Fruit fly (Drosophila melanogaster): ENCODE data around the gene CG3916.

The CG3916 gene

dm6 chr3R:12232629-12233028 is 3.4 kb downstream of the CG3916 start, which contains the start of gene Pglym87:
TSS of gene Pglym87 (minus strand) at chr3R:12232729.
- no peak for TF ChIP-seq Clk (GFP tag; optimal IDR thresholded peaks at IDR 0.05)

dm6 chr3R:12234584-12234983 is 5.4 kb downstream of the CG3916 start, which contains the start of gene Cyp313a5:
TSS of gene Cyp313a5 (minus strand) at chr3R:12234684.
- TF ChIP-seq pad (GFP tag; optimal IDR thresholded peaks at IDR 0.05) (no peak), kay (GFP tag; ENCODE audit: borderline replicate concordance) (no peak), Crg-1 (GFP tag; optimal IDR thresholded peaks at IDR 0.05) (no peak), CG12768 (GFP tag; optimal IDR thresholded peaks at IDR 0.05) (no peak), CG5204 (GFP tag; optimal IDR thresholded peaks at IDR 0.05) (no peak), cic (GFP tag; optimal IDR thresholded peaks at IDR 0.05) (no peak), tj (GFP tag; optimal IDR thresholded peaks at IDR 0.05) (no peak), ovo (GFP tag; optimal IDR thresholded peaks at IDR 0.05) (no peak), Mnt (GFP tag; optimal IDR thresholded peaks at IDR 0.05) (no peak), Clk (GFP tag; optimal IDR thresholded peaks at IDR 0.05) (no peak), CG11617 (GFP tag; optimal IDR thresholded peaks at IDR 0.05) (no peak), CG7101 (tag; optimal IDR thresholded peaks at IDR 0.05) (no peak), CG7045 (GFP tag; optimal IDR thresholded peaks at IDR 0.05) (no peak), CG1620 (GFP tag; optimal IDR thresholded peaks at IDR 0.05) (no peak), CG14711 (tag; optimal IDR thresholded peaks at IDR 0.05) (no peak)

- no peak for TF ChIP-seq CG14711 (tag; optimal IDR thresholded peaks at IDR 0.05)
- no peak for TF ChIP-seq toe (GFP tag; optimal IDR thresholded peaks at IDR 0.05)
- no peak for TF ChIP-seq Crg-1 (GFP tag; optimal IDR thresholded peaks at IDR 0.05)
- no peak for TF ChIP-seq Mnt (GFP tag; optimal IDR thresholded peaks at IDR 0.05)
- TF ChIP-seq Clk (GFP tag; optimal IDR thresholded peaks at IDR 0.05), result no peak
- TF ChIP-seq CG11617 (GFP tag; optimal IDR thresholded peaks at IDR 0.05), result no peak
- TF ChIP-seq bab1 (GFP tag; optimal IDR thresholded peaks at IDR 0.05), result no peak
- TF ChIP-seq CG33017 (tag; optimal IDR thresholded peaks at IDR 0.05), result no peak
- TF ChIP-seq CG12768 (GFP tag; optimal IDR thresholded peaks at IDR 0.05), result no peak
- no peak for TF ChIP-seq CG7101 (tag; optimal IDR thresholded peaks at IDR 0.05)
- no peak for TF ChIP-seq cic (GFP tag; optimal IDR thresholded peaks at IDR 0.05)
Observed at dm6 chr3R:12236804-12237203, 7.6 kb downstream of the CG3916 start, which contains the start of gene Cyp313a2. TSS of gene Cyp313a2 (minus strand) at chr3R:12236904.

dm6 chr3R:12239166-12239565 is 10.0 kb downstream of the CG3916 start, which contains the start of gene Cyp313a3:
TSS of gene Cyp313a3 (minus strand) at chr3R:12239266.
- TF ChIP-seq Crg-1 (GFP tag; optimal IDR thresholded peaks at IDR 0.05) (no peak), CG1620 (GFP tag; optimal IDR thresholded peaks at IDR 0.05) (no peak), pad (GFP tag; optimal IDR thresholded peaks at IDR 0.05) (no peak), CG7045 (GFP tag; optimal IDR thresholded peaks at IDR 0.05) (no peak), CG12768 (GFP tag; optimal IDR thresholded peaks at IDR 0.05) (no peak), ovo (GFP tag; optimal IDR thresholded peaks at IDR 0.05) (no peak), Mnt (GFP tag; optimal IDR thresholded peaks at IDR 0.05) (no peak), CG11617 (GFP tag; optimal IDR thresholded peaks at IDR 0.05) (no peak), CG14711 (tag; optimal IDR thresholded peaks at IDR 0.05) (no peak)

- TF ChIP-seq Hr96 (GFP tag; optimal IDR thresholded peaks at IDR 0.05) (no peak), pad (GFP tag; optimal IDR thresholded peaks at IDR 0.05) (peak; percentile 92)
Observed at dm6 chr3R:12244468-12245060, 15.4 kb downstream of the CG3916 start.

- no peak for TF ChIP-seq CG14711 (tag; optimal IDR thresholded peaks at IDR 0.05)
- TF ChIP-seq CG7101 (tag; optimal IDR thresholded peaks at IDR 0.05), result no peak
- no peak for TF ChIP-seq cnc (optimal IDR thresholded peaks at IDR 0.05)
- no peak for TF ChIP-seq bab1 (GFP tag; optimal IDR thresholded peaks at IDR 0.05)
- no peak for TF ChIP-seq tj (GFP tag; optimal IDR thresholded peaks at IDR 0.05)
- no peak for TF ChIP-seq CG33017 (tag; optimal IDR thresholded peaks at IDR 0.05)
- TF ChIP-seq cic (GFP tag; optimal IDR thresholded peaks at IDR 0.05), result no peak
- no peak for TF ChIP-seq toe (GFP tag; optimal IDR thresholded peaks at IDR 0.05)
- TF ChIP-seq CG12768 (GFP tag; optimal IDR thresholded peaks at IDR 0.05), result no peak
- no peak for TF ChIP-seq Clk (GFP tag; optimal IDR thresholded peaks at IDR 0.05)
- no peak for TF ChIP-seq ovo (GFP tag; optimal IDR thresholded peaks at IDR 0.05)
- no peak for TF ChIP-seq CG1620 (GFP tag; optimal IDR thresholded peaks at IDR 0.05)
- no peak for TF ChIP-seq kay (GFP tag; ENCODE audit: borderline replicate concordance)
- TF ChIP-seq CG5204 (GFP tag; optimal IDR thresholded peaks at IDR 0.05), result no peak
- TF ChIP-seq Hr96 (GFP tag; optimal IDR thresholded peaks at IDR 0.05), result no peak
Observed at dm6 chr3R:12248243-12248642, 19.0 kb downstream of the CG3916 start.

- no peak for TF ChIP-seq CG1620 (GFP tag; optimal IDR thresholded peaks at IDR 0.05)
- TF ChIP-seq Hr96 (GFP tag; optimal IDR thresholded peaks at IDR 0.05), result no peak
- no peak for TF ChIP-seq CG11617 (GFP tag; optimal IDR thresholded peaks at IDR 0.05)
- TF ChIP-seq CG14711 (tag; optimal IDR thresholded peaks at IDR 0.05), result no peak
- no peak for TF ChIP-seq CG12768 (GFP tag; optimal IDR thresholded peaks at IDR 0.05)
- TF ChIP-seq ovo (GFP tag; optimal IDR thresholded peaks at IDR 0.05), result no peak
- no peak for TF ChIP-seq cic (GFP tag; optimal IDR thresholded peaks at IDR 0.05)
- TF ChIP-seq kay (GFP tag; ENCODE audit: borderline replicate concordance), result no peak
- TF ChIP-seq CG5204 (GFP tag; optimal IDR thresholded peaks at IDR 0.05), result no peak
- no peak for TF ChIP-seq Mnt (GFP tag; optimal IDR thresholded peaks at IDR 0.05)
- TF ChIP-seq Crg-1 (GFP tag; optimal IDR thresholded peaks at IDR 0.05), result no peak
- no peak for TF ChIP-seq Clk (GFP tag; optimal IDR thresholded peaks at IDR 0.05)
- TF ChIP-seq pad (GFP tag; optimal IDR thresholded peaks at IDR 0.05), result no peak
- no peak for TF ChIP-seq tj (GFP tag; optimal IDR thresholded peaks at IDR 0.05)
- no peak for TF ChIP-seq CG7045 (GFP tag; optimal IDR thresholded peaks at IDR 0.05)
- no peak for TF ChIP-seq toe (GFP tag; optimal IDR thresholded peaks at IDR 0.05)
- no peak for TF ChIP-seq cnc (optimal IDR thresholded peaks at IDR 0.05)
- no peak for TF ChIP-seq CG33017 (tag; optimal IDR thresholded peaks at IDR 0.05)
Observed at dm6 chr3R:12250204-12250603, 21.0 kb downstream of the CG3916 start.

All from whole organism, adult.